Worm (Caenorhabditis elegans): ENCODE results near the gene F41G3.5.

F41G3.5 gene

DNA sequence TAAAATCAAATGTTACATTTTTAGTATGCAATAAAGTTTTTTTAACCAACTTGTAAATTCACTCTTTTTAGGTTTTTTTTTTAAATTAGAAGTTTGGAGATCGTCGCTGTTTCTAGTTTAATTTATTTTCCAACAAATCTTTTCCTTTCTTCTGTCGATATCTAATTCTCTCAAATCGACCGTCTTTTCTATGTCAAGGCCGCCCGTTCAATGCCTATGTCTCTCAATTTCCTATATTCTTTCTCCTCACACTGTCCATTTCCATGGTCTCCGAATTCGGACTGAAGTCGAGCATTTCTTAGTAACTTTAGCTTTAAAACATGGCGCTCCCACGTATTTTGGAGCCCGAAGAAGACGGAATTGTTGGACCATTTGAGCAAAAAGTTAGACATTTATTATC, 29.9 kb upstream of the F41G3.5 start, which contains the start of the genes T14B4.5 and T14B4.20:
Gene T14B4.5 (plus strand): TSS at position 226 of the 400 bp plus-strand sequence.
Gene T14B4.20 (plus strand): TSS at position 264 of the 400 bp plus-strand sequence.
- TF ChIP-seq dao-5 (tag; optimal IDR thresholded peaks at IDR 0.05) (no peak), W03F9.2 (tag; optimal IDR thresholded peaks at IDR 0.05) (no peak), him-1 (tag; optimal IDR thresholded peaks at IDR 0.05) (no peak)

DNA sequence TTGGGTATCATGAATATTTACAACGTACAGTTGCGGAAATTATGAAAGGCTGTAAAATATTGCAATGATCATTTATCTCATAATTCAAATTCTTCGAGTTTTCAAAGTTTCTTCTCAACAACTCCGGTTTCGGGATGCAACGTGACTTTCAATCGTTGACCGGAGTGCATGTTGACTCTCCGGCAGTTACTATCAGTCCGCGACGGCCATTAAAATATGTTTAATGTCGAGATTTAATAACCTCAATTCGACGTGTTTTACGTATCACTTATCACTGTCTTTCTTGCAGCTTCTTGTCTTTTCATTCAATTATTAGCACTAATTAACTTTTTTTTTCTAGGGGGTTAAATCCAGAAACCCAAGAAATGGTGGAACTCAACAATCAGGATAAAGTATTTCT, 28.3 kb upstream of the F41G3.5 start, which contains the start of gene tsp-10:
Gene tsp-10 (plus strand): TSS at position 366 of the 400 bp plus-strand sequence.
- no peak for TF ChIP-seq W03F9.2 (tag; optimal IDR thresholded peaks at IDR 0.05)
- TF ChIP-seq him-1 (tag; optimal IDR thresholded peaks at IDR 0.05) = no peak
- TF ChIP-seq dao-5 (tag; optimal IDR thresholded peaks at IDR 0.05) = no peak

DNA sequence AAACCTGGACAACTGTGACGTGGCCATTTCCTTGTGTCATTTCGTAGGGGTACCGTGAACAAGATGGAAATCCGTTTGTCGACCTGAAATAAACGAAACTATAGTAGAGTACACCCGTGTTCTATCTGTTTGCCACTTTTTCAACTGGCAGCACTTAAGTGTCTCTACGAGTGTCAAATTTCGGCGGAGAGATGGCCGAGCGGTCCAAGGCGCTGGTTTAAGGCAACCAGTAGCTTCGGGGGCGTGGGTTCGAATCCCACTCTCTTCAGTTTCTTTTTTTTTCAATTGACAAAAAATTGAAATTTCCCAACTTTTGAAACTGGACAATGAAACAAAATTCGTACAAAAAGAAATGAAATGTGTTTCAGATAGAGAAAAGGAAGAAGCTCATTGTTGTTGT, 24.9 kb upstream of the F41G3.5 start:
- peak; percentile 49 for TF ChIP-seq him-1 (tag; optimal IDR thresholded peaks at IDR 0.05)
- no peak for TF ChIP-seq W03F9.2 (tag; optimal IDR thresholded peaks at IDR 0.05)
- TF ChIP-seq dao-5 (tag; optimal IDR thresholded peaks at IDR 0.05) = no peak

DNA sequence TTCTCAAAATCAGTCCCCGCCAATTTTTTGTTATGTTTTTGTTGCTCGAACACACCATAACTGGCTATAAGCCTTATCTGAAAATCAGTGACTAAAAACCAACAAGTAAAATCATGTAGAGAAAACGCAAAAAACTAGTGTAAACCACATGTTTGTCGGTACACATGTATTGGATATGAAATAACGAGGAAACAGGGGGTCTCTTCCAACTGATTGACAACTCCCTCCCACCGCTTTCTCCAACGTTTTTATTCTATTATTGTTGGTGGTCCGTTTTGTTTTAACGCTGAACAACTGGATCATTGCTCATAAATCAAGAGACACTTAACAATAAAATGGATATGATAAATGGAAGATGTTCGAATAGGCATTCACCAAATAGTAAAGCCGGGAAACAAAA, 19.7 kb upstream of the F41G3.5 start:
- TF ChIP-seq W03F9.2 (tag; optimal IDR thresholded peaks at IDR 0.05) = no peak
- no peak for TF ChIP-seq him-1 (tag; optimal IDR thresholded peaks at IDR 0.05)
- no peak for TF ChIP-seq dao-5 (tag; optimal IDR thresholded peaks at IDR 0.05)

DNA sequence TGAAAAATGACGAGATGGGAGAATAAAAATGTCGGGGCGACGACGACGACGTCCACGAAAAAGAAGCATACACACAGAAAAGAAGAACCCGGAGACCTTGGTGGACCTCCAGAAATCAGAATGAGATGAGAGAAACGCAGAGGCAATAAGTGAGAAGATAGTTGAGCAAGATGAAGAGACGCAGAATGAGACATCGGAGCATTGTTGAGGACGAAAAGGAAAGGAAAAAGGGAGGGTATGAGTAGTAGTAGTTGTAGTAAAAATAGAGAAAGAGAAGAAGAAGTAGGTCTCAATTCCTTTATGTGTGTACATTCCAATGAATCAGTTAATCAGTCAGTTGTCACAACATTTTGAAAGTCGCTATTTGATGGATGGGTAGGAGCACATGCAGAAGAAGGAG, 17.2 kb upstream of the F41G3.5 start, which contains the start of gene T14B4.8:
Gene T14B4.8 (minus strand): TSS at position 60 of the 400 bp plus-strand sequence.
- TF ChIP-seq him-1 (tag; optimal IDR thresholded peaks at IDR 0.05) = no peak
- no peak for TF ChIP-seq W03F9.2 (tag; optimal IDR thresholded peaks at IDR 0.05)
- no peak for TF ChIP-seq dao-5 (tag; optimal IDR thresholded peaks at IDR 0.05)

DNA sequence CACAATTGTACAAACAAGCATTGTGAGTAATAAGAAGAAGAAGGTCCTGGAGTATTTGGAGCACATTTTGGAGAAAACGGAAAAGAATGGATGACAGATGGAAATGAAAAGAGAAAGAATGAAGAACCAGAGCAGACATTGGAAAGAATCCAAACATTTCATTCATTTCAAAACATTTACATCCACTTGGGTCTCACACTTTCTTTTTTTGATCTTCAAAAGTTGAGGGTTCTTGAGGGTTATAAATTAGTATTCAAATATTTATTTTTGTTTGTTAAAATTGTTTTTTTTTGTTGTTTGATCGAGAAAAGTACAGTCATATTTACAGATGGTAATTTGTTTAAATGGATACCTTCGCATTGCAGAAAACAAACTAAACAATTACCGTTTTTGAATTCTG, 12.8 kb upstream of the F41G3.5 start, which contains the start of gene T14B4.9:
Gene T14B4.9 (minus strand): TSS at position 101 of the 400 bp plus-strand sequence.
- no peak for TF ChIP-seq him-1 (tag; optimal IDR thresholded peaks at IDR 0.05)
- no peak for TF ChIP-seq dao-5 (tag; optimal IDR thresholded peaks at IDR 0.05)
- TF ChIP-seq W03F9.2 (tag; optimal IDR thresholded peaks at IDR 0.05) = no peak

DNA sequence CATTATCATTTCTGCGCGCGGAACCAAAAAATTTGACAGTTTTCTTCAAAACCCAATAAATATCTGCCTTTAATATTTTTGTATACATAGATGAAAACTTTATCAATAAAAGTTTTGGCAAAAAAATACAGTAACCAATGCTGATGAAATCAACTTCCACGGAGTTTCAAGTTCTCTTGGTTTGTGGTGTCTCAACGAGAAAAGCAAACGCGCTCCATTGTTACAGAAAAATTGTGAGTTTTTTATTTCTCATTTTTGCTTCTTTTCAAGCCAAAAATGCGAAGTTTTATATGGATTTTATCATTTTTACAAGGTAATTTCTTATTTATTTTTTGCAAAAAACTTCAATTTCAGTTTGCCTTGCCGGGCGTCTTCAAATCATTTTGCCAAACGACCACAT, 11.8 kb upstream of the F41G3.5 start, which contains the start of gene T14B4.3:
Gene T14B4.3 (plus strand): TSS at position 264 of the 400 bp plus-strand sequence.
- TF ChIP-seq W03F9.2 (tag; optimal IDR thresholded peaks at IDR 0.05) (peak; percentile 46), dao-5 (tag; optimal IDR thresholded peaks at IDR 0.05) (no peak), him-1 (tag; optimal IDR thresholded peaks at IDR 0.05) (no peak)

DNA sequence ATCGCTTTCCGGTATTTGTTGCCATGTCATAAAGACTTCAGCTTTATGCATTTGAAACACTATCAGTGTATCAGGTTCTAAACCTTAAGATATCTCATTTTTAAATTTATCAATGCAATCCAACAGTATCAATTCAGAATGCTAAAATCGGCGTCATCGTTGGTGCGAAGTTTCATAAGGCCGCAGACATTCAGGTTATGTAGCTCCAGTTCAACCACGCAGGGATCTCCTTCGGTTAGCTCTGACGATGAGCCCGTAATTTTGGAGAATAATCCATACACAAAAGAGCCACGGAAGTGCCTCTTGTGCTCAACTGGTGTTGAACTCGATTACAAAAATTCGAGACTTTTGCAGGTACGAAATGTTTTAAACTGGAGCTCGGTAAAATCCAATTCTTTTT, 10.4 kb upstream of the F41G3.5 start, which contains the start of gene mrps-18.C:
Gene mrps-18.C (plus strand): TSS at position 138 of the 400 bp plus-strand sequence.
- TF ChIP-seq dao-5 (tag; optimal IDR thresholded peaks at IDR 0.05) (no peak), him-1 (tag; optimal IDR thresholded peaks at IDR 0.05) (no peak), W03F9.2 (tag; optimal IDR thresholded peaks at IDR 0.05) (no peak)

DNA sequence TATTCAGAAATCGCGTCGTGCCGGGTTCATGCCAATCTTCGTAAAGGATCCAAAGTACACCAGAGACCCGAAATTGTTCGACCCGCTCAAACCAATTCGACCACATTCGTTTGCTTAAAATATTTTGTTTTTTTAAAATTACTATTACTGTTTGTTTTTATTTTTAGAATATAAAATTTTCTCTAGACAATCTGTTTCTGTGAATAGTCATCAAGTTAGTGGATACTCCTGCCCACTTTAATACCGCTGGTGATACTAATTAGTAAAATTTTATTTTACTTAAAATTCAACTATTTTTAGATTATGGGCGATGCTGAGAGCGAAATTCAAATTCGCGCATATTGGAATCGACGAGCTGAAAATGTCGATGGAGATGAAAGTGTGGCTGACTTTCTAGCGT, 9.9 kb upstream of the F41G3.5 start, which contains the start of gene T14B4.1:
Gene T14B4.1 (plus strand): TSS at position 301 of the 400 bp plus-strand sequence.
- TF ChIP-seq W03F9.2 (tag; optimal IDR thresholded peaks at IDR 0.05) (no peak), dao-5 (tag; optimal IDR thresholded peaks at IDR 0.05) (no peak), him-1 (tag; optimal IDR thresholded peaks at IDR 0.05) (no peak)

DNA sequence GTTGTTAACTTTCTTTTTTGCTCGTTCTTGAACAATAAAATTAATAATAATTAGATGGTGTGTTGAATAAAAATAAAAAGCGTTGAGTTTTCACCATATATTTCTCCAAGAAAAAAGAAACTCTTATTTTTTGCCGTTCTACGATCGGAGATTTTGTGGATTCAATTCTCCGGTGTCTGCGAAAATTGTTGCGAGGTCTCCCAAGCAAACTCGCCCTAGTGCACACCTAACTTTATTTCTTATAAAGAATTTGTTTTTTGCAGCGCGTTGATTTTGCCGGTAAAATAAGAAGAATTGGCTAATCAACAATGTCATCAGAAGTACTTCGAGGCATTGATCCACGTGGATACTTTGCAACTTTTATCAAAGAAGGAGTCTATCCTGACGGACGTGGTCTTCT, 5.1 kb upstream of the F41G3.5 start, which contains the start of gene exos-8:
Gene exos-8 (plus strand): TSS at position 264 of the 400 bp plus-strand sequence.
- no peak for TF ChIP-seq W03F9.2 (tag; optimal IDR thresholded peaks at IDR 0.05)
- no peak for TF ChIP-seq dao-5 (tag; optimal IDR thresholded peaks at IDR 0.05)
- TF ChIP-seq him-1 (tag; optimal IDR thresholded peaks at IDR 0.05) = peak; percentile 12

DNA sequence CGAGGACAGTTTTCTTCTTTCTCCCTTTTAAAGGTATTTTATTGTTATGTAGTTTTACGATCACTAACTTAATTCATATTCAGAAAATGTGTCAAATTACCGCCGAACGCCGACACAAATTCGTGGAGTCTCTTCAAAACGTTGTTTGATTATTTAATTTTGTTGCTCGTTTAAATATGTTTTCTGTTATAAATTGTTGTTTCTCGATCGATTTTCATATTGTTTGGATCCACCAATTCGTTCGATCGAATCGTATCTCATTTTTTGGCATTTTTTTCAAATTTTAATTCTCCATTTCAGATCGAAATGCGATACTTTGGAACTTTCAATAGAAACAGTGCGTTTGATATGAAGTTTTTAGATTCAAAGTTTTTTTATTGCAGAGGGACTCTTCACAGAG, 3.9 kb upstream of the F41G3.5 start, which contains the start of gene F41G3.6:
Gene F41G3.6 (plus strand): TSS at position 301 of the 400 bp plus-strand sequence.
- TF ChIP-seq W03F9.2 (tag; optimal IDR thresholded peaks at IDR 0.05) (no peak), dao-5 (tag; optimal IDR thresholded peaks at IDR 0.05) (no peak), him-1 (tag; optimal IDR thresholded peaks at IDR 0.05) (no peak)

DNA sequence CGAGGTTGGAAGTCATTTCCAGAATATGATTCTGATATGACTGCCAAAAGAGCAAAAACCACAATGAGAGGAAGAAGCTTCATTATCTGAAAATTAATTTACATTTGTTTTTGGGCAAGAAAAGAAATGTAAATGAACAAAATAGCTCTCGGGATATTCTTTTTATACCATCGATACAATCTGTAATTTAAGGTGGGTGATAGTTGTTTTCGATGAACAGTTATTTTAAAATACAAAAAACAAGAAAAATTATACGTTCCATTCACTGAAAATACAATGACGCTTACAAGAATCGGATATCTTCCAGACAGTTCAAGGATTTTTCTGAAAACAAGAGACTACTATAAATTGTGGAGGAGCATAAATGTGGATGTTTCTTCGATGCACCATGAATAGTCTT, 1.9 kb upstream of the F41G3.5 start, which contains the start of gene ins-15:
Gene ins-15 (minus strand): TSS at position 101 of the 400 bp plus-strand sequence.
- TF ChIP-seq dao-5 (tag; optimal IDR thresholded peaks at IDR 0.05) = no peak
- TF ChIP-seq him-1 (tag; optimal IDR thresholded peaks at IDR 0.05) = no peak
- TF ChIP-seq W03F9.2 (tag; optimal IDR thresholded peaks at IDR 0.05) = no peak

DNA sequence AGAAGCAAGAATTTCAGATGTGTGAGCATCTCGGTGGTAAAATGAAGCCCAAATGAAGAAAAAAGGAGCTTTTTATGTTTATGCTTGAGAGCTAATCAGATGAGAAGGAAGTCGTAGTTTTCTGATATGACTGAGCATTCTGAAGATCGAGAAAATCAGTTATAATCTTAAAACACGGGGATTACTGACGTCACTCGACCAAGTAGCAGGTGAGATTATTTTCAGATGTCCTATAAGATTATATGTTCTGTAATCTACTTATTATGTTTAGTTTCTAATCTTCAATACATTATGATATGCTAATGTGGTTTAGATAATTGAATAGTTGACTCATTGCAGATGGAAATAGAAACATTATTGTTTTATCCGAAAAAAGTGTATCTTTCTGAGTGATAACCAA, 721 bp upstream of the F41G3.5 start, which contains the start of gene ins-14:
Gene ins-14 (minus strand): TSS at position 32 of the 400 bp plus-strand sequence.
- no peak for TF ChIP-seq him-1 (tag; optimal IDR thresholded peaks at IDR 0.05)
- TF ChIP-seq dao-5 (tag; optimal IDR thresholded peaks at IDR 0.05) = no peak
- TF ChIP-seq W03F9.2 (tag; optimal IDR thresholded peaks at IDR 0.05) = no peak

DNA sequence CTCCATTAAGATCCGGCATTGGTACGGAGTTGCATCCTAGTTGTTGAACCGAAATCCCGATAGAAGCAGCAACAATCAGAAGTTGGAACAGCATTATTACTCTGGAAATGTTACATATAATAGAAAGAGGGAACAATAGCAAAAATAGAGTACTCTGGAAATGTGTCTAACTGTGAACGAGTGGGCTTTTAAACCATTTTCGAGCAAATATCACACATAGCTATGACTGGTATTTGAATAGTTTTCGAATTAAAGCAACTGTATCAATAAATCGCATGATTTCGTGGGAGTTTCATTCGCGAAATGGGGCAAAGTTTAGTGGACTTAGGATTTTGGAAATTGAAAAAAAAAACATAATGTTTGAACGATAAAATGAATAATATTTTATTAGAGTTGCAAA, 2.9 kb downstream of the F41G3.5 start, which contains the start of gene F41G3.10:
Gene F41G3.10 (minus strand): TSS at position 101 of the 400 bp plus-strand sequence.
- no peak for TF ChIP-seq W03F9.2 (tag; optimal IDR thresholded peaks at IDR 0.05)
- no peak for TF ChIP-seq him-1 (tag; optimal IDR thresholded peaks at IDR 0.05)
- TF ChIP-seq dao-5 (tag; optimal IDR thresholded peaks at IDR 0.05) = no peak

All from whole organism, L4/young adult.